Fruit fly (Drosophila melanogaster): ENCODE results near the gene Sfp24F.

Sfp24F gene

DNA sequence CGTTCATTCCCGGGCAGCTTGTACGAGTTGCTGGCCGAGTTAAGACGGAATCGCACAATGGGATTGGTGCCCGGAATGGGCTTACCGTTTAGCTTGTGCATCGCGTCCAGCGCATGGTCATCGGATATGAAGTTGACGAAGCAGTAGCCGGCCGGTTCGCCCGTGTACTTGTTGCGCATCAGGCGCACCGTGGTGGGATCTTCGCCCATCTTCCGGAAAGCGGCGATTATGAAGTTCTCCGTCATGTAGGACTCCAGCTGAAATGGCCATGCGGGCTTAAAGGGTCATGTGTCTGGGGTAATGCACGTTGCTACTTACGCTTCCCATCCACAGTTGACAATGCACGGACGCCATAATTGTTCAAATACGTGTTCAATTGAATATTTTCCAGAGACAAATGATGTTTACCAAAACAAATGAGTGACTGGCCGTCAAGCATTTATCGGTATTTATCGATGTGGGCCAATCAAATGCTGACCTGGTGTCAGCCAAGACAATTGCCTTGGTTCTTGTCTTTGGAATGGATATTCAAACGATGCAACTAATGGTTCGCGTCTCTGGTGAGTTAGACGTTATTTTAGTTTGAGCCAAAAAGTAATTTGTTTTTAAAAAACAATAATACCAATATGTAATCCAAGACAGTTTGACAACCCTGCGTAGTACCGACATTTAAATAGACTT lies 12.3 kb upstream of the Sfp24F start, which contains the start of the genes Secp43 and ND-B8 (continued):
- no peak for TF ChIP-seq lola (GFP tag; optimal IDR thresholded peaks at IDR 0.05)
- TF ChIP-seq CG17612 (GFP tag; IDR thresholded peaks at IDR 0.05): no peak
- TF ChIP-seq slou (GFP tag; optimal IDR thresholded peaks at IDR 0.05): no peak
- TF ChIP-seq odd (GFP tag; optimal IDR thresholded peaks at IDR 0.05): no peak
- peak; percentile 77 for TF ChIP-seq ato (GFP tag; IDR thresholded peaks at IDR 0.05; ENCODE audit: partially characterized antibody)
- no peak for TF ChIP-seq CG31388 (GFP tag; optimal IDR thresholded peaks at IDR 0.05)
- peak; percentile 77 for TF ChIP-seq CG14710 (tag; optimal IDR thresholded peaks at IDR 0.05)
- TF ChIP-seq tup (GFP tag; optimal IDR thresholded peaks at IDR 0.05): no peak
- peak; percentile 5 for TF ChIP-seq nerfin-1 (tag; optimal IDR thresholded peaks at IDR 0.05)
- TF ChIP-seq cwo (GFP tag; optimal IDR thresholded peaks at IDR 0.05): no peak
- TF ChIP-seq CG32532 (GFP tag; IDR thresholded peaks at IDR 0.05): no peak
- no peak for TF ChIP-seq Six4 (GFP tag; optimal IDR thresholded peaks at IDR 0.05)
- TF ChIP-seq sd (tag; optimal IDR thresholded peaks at IDR 0.05): peak; percentile 44
- TF ChIP-seq hth (optimal IDR thresholded peaks at IDR 0.05): no peak
- peak; percentile 44; the same call in 1 of the 2 replicates for TF ChIP-seq sna (GFP tag; IDR thresholded peaks at IDR 0.05; ENCODE audit: partially characterized antibody)
- no peak for TF ChIP-seq Dip3 (GFP tag; optimal IDR thresholded peaks at IDR 0.05)
- TF ChIP-seq CG15011 (GFP tag; optimal IDR thresholded peaks at IDR 0.05): no peak
- no peak for TF ChIP-seq onecut (GFP tag; IDR thresholded peaks at IDR 0.05)
- peak; percentile 34 for TF ChIP-seq CG7928 (GFP tag; optimal IDR thresholded peaks at IDR 0.05)
- peak; percentile 12 for TF ChIP-seq CG2120 (GFP tag; optimal IDR thresholded peaks at IDR 0.05)
- no peak for TF ChIP-seq CG2889 (GFP tag; IDR thresholded peaks at IDR 0.05)
- no peak for TF ChIP-seq dmrt99B (tag; optimal IDR thresholded peaks at IDR 0.05)
- TF ChIP-seq Fer1 (GFP tag; optimal IDR thresholded peaks at IDR 0.05): peak; percentile 15
- TF ChIP-seq hkb (optimal IDR thresholded peaks at IDR 0.05): no peak
- no peak for TF ChIP-seq hkb (GFP tag; IDR thresholded peaks at IDR 0.05)
- no peak for TF ChIP-seq CG1832 (GFP tag; optimal IDR thresholded peaks at IDR 0.05)
- no peak for TF ChIP-seq dpn (GFP tag; optimal IDR thresholded peaks at IDR 0.05)
- peak; percentile 69 for TF ChIP-seq CG12659 (GFP tag; optimal IDR thresholded peaks at IDR 0.05)
- TF ChIP-seq BEAF-32 (GFP tag; optimal IDR thresholded peaks at IDR 0.05): peak; percentile 83
- TF ChIP-seq Abd-B (GFP tag; optimal IDR thresholded peaks at IDR 0.05): peak; percentile 45
- TF ChIP-seq CG14014 (GFP tag; IDR thresholded peaks at IDR 0.05): no peak
- TF ChIP-seq vvl (GFP tag; IDR thresholded peaks at IDR 0.05): peak; percentile 57; the same call in 1 of the 2 replicates
- TF ChIP-seq pzg (GFP tag; optimal IDR thresholded peaks at IDR 0.05): peak; percentile 91
- no peak for TF ChIP-seq CG33557 (GFP tag; optimal IDR thresholded peaks at IDR 0.05)
- peak; percentile 29 for TF ChIP-seq CG13624 (GFP tag; optimal IDR thresholded peaks at IDR 0.05)
- peak; percentile 80 for TF ChIP-seq CG16813 (GFP tag; IDR thresholded peaks at IDR 0.05; ENCODE audit: partially characterized antibody)
- TF ChIP-seq CG8388 (GFP tag; optimal IDR thresholded peaks at IDR 0.05): no peak
- peak; percentile 82 for TF ChIP-seq CG34376 (GFP tag; optimal IDR thresholded peaks at IDR 0.05)
- peak; percentile 0 for TF ChIP-seq Xbp1 (GFP tag; optimal IDR thresholded peaks at IDR 0.05)
- TF ChIP-seq Ada2b (GFP tag; IDR thresholded peaks at IDR 0.05): no peak
- peak; percentile 46 for TF ChIP-seq CHES-1-like (GFP tag; optimal IDR thresholded peaks at IDR 0.05)
- TF ChIP-seq Dbx (GFP tag; IDR thresholded peaks at IDR 0.05): no peak
- no peak for TF ChIP-seq Trl (optimal IDR thresholded peaks at IDR 0.05)
- TF ChIP-seq Trl (GFP tag; optimal IDR thresholded peaks at IDR 0.05): no peak
- peak; percentile 75 for TF ChIP-seq trem (tag; optimal IDR thresholded peaks at IDR 0.05)
- TF ChIP-seq crc (GFP tag; optimal IDR thresholded peaks at IDR 0.05): no peak
- TF ChIP-seq CG32767 (GFP tag; IDR thresholded peaks at IDR 0.05): no peak
- peak; percentile 72 for TF ChIP-seq CTCF (GFP tag; optimal IDR thresholded peaks at IDR 0.05)
- TF ChIP-seq CG18262 (tag; optimal IDR thresholded peaks at IDR 0.05): no peak
- TF ChIP-seq Oli (tag; optimal IDR thresholded peaks at IDR 0.05): no peak
- TF ChIP-seq CG12104 (GFP tag; optimal IDR thresholded peaks at IDR 0.05): no peak

All from whole organism, embryonic.